Fruit fly (Drosophila melanogaster) whole organism, embryonic: ENCODE results near the gene CG15439.

Experiments
- Abd-B ChIP-seq: fragments of 200-800 bp; sonication (Bioruptor generic); optimal IDR thresholded peaks from 2 replicates; lab custom pipeline; 2018; ENCODE audit warnings: missing biosample characterization, mild to moderate bottlenecking, missing genetic modification characterization, moderate library complexity
- Aef1 ChIP-seq: fragments of 200-800 bp; sonication (Bioruptor generic); IDR thresholded peaks from 3 replicates; pipeline ENCODE4 v1.3.6; 2022; ENCODE audit warnings: missing biosample characterization, missing genetic modification characterization
- CG10543 ChIP-seq: fragments of 200-800 bp; sonication (Bioruptor generic); optimal IDR thresholded peaks from 3 replicates; lab custom pipeline; 2017; ENCODE audit warnings: missing biosample characterization, mild to moderate bottlenecking, missing genetic modification characterization, moderate library complexity
- CG12071 ChIP-seq: fragments of 200-800 bp; sonication (Bioruptor generic); optimal IDR thresholded peaks from 3 replicates; lab custom pipeline; 2018; ENCODE audit warnings: missing biosample characterization, mild to moderate bottlenecking, missing genetic modification characterization
- CG13624 ChIP-seq: fragments of 200-800 bp; sonication (Bioruptor generic); optimal IDR thresholded peaks from 2 replicates; lab custom pipeline; 2016; ENCODE audit warnings: missing biosample characterization, missing genetic modification characterization
- CG13775 ChIP-seq: fragments of 200-800 bp; sonication (Bioruptor generic); optimal IDR thresholded peaks from 3 replicates; lab custom pipeline; 2017; ENCODE audit warnings: missing biosample characterization, mild to moderate bottlenecking, missing genetic modification characterization
- CG15514 ChIP-seq: fragments of 200-800 bp; sonication (Bioruptor generic); optimal IDR thresholded peaks from 3 replicates; lab custom pipeline; 2017; ENCODE audit warnings: missing biosample characterization, missing genetic modification characterization, mild to moderate bottlenecking, moderate library complexity, missing genetic modification reagents
- CG16863 ChIP-seq: fragments of 200-800 bp; sonication (Bioruptor generic); optimal IDR thresholded peaks from 3 replicates; lab custom pipeline; 2016; ENCODE audit warnings: missing biosample characterization, missing genetic modification characterization
- CG18011 ChIP-seq: fragments of 200-800 bp; sonication (Bioruptor generic); optimal IDR thresholded peaks from 2 replicates; lab custom pipeline; 2017; ENCODE audit warnings: missing biosample characterization, missing genetic modification characterization, mild to moderate bottlenecking, moderate library complexity, missing genotype
- CG18262 ChIP-seq: fragments of 200-800 bp; optimal IDR thresholded peaks from 3 replicates; lab custom pipeline; 2019; ENCODE audit warnings: missing biosample characterization, mild to moderate bottlenecking, missing genetic modification characterization, moderate library complexity
- CG2116 ChIP-seq: fragments of 200-800 bp; sonication (Bioruptor generic); optimal IDR thresholded peaks from 3 replicates; lab custom pipeline; 2018; ENCODE audit warnings: missing biosample characterization, mild to moderate bottlenecking, missing genetic modification characterization
- CG2199 ChIP-seq: fragments of 200-800 bp; sonication (Bioruptor generic); IDR thresholded peaks from 3 replicates; pipeline ENCODE4 v1.3.6; 2022; ENCODE audit warnings: missing biosample characterization, missing genetic modification characterization
- CG3163 ChIP-seq: fragments of 200-800 bp; sonication (Bioruptor generic); optimal IDR thresholded peaks from 3 replicates; lab custom pipeline; 2016; ENCODE audit warnings: missing biosample characterization, missing genetic modification characterization
- CG32767 ChIP-seq: fragments of 200-800 bp; sonication (Bioruptor generic); IDR thresholded peaks from 2 replicates; pipeline ENCODE4 v1.3.6; 2022; ENCODE audit warnings: missing biosample characterization, missing genetic modification characterization
- CG33557 ChIP-seq: fragments of 200-800 bp; sonication (Bioruptor generic); optimal IDR thresholded peaks from 2 replicates; lab custom pipeline; 2019; ENCODE audit warnings: missing biosample characterization, mild to moderate bottlenecking, missing genetic modification characterization, moderate library complexity
- CG3847 ChIP-seq: fragments of 200-800 bp; sonication (Bioruptor generic); IDR thresholded peaks from 2 replicates; pipeline ENCODE4 v1.3.6; 2022; ENCODE audit warnings: missing biosample characterization, missing genetic modification characterization
- CG6791 ChIP-seq: fragments of 200-800 bp; sonication (Bioruptor generic); IDR thresholded peaks from 3 replicates; pipeline ENCODE4 v1.3.6; 2022; ENCODE audit warnings: missing biosample characterization, missing genetic modification characterization; ENCODE audit not compliant: partially characterized antibody
- CG7963 ChIP-seq: fragments of 200-800 bp; sonication (Bioruptor generic); IDR thresholded peaks from 3 replicates; pipeline ENCODE4 v1.3.6; 2022; ENCODE audit warnings: missing biosample characterization, missing genetic modification characterization; ENCODE audit not compliant: partially characterized antibody
- CG8388 ChIP-seq: fragments of 200-800 bp; sonication (Bioruptor generic); optimal IDR thresholded peaks from 2 replicates; lab custom pipeline; 2019; ENCODE audit warnings: missing biosample characterization, mild to moderate bottlenecking, missing genetic modification characterization, moderate library complexity
- CG8924 ChIP-seq: fragments of 200-800 bp; optimal IDR thresholded peaks from 3 replicates; lab custom pipeline; 2019; ENCODE audit warnings: missing biosample characterization, mild to moderate bottlenecking, missing genetic modification characterization, moderate library complexity
- CTCF ChIP-seq: fragments of 200-800 bp; sonication (Bioruptor generic); optimal IDR thresholded peaks from 2 replicates; lab custom pipeline; 2017; ENCODE audit warnings: missing biosample characterization, mild to moderate bottlenecking, missing genetic modification characterization, moderate library complexity
- Chrac-16 ChIP-seq: fragments of 200-800 bp; sonication (Bioruptor generic); optimal IDR thresholded peaks from 3 replicates; lab custom pipeline; 2016; ENCODE audit warnings: missing biosample characterization, missing genetic modification characterization
- Doc2 ChIP-seq: fragments of 200-800 bp; sonication (Bioruptor generic); IDR thresholded peaks from 2 replicates; pipeline ENCODE4 v1.3.6; 2022; ENCODE audit warnings: missing biosample characterization, missing genetic modification characterization
- Dp ChIP-seq: fragments of 200-800 bp; sonication (Bioruptor generic); optimal IDR thresholded peaks from 2 replicates; lab custom pipeline; 2018; ENCODE audit warnings: missing biosample characterization, mild to moderate bottlenecking, missing genetic modification characterization, moderate library complexity
- Eip74EF ChIP-seq, 2 experiments: fragments of 200-800 bp in 1 of 2; fragments of >200 bp in 1 of 2; sonication (Bioruptor generic) in 1 of 2; optimal IDR thresholded peaks; 2 replicates each; lab custom pipeline; 2017 to 2019; ENCODE audit warnings: missing biosample characterization in 2 of 2, missing genetic modification characterization in 2 of 2, mild to moderate bottlenecking in 1 of 2, moderate library complexity in 1 of 2
- HLH54F ChIP-seq: fragments of 200-800 bp; sonication (Bioruptor generic); optimal IDR thresholded peaks from 3 replicates; lab custom pipeline; 2016; ENCODE audit warnings: missing biosample characterization, missing genetic modification characterization
- HmgZ ChIP-seq: fragments of 200-800 bp; sonication (Bioruptor generic); optimal IDR thresholded peaks from 2 replicates; lab custom pipeline; 2018; ENCODE audit warnings: missing biosample characterization, mild to moderate bottlenecking, missing genetic modification characterization
- Hr3 ChIP-seq: fragments of 200-800 bp; sonication (Bioruptor generic); optimal IDR thresholded peaks from 3 replicates; lab custom pipeline; 2016; ENCODE audit warnings: missing biosample characterization, missing genetic modification characterization
- MTF-1 ChIP-seq: fragments of 200-800 bp; sonication (Bioruptor generic); optimal IDR thresholded peaks from 2 replicates; lab custom pipeline; 2018; ENCODE audit warnings: missing biosample characterization, mild to moderate bottlenecking, missing genetic modification characterization, borderline replicate concordance
- Nf-YA ChIP-seq: fragments of 200-800 bp; sonication (Bioruptor generic); IDR thresholded peaks from 2 replicates; pipeline ENCODE4 v1.3.6; 2022; ENCODE audit warnings: missing biosample characterization, missing genetic modification characterization
- Ptx1 ChIP-seq: fragments of 200-800 bp; sonication (Bioruptor generic); IDR thresholded peaks from 2 replicates; pipeline ENCODE4 v1.3.6; 2022; ENCODE audit warnings: missing biosample characterization, missing genetic modification characterization
- Six4 ChIP-seq: fragments of 200-800 bp; sonication (Bioruptor generic); optimal IDR thresholded peaks from 2 replicates; lab custom pipeline; 2016; ENCODE audit warnings: missing biosample characterization, missing genetic modification characterization
- Ssrp ChIP-seq: fragments of 200-800 bp; sonication (Bioruptor generic); optimal IDR thresholded peaks from 2 replicates; lab custom pipeline; 2018; ENCODE audit warnings: missing biosample characterization, mild to moderate bottlenecking, missing genetic modification characterization, moderate library complexity
- TFAM ChIP-seq: fragments of 200-800 bp; sonication (Bioruptor generic); optimal IDR thresholded peaks from 2 replicates; lab custom pipeline; 2017; ENCODE audit warnings: missing biosample characterization, missing genetic modification characterization, inconsistent platforms
- Xrp1 ChIP-seq: fragments of 200-800 bp; sonication (Bioruptor generic); IDR thresholded peaks from 2 replicates; pipeline ENCODE4 v1.3.6; 2022; ENCODE audit warnings: missing biosample characterization, missing genetic modification characterization
- YL-1 ChIP-seq: fragments of 200-800 bp; sonication (Bioruptor generic); optimal IDR thresholded peaks from 3 replicates; lab custom pipeline; 2017; ENCODE audit warnings: missing biosample characterization, mild to moderate bottlenecking, missing genetic modification characterization
- al ChIP-seq: fragments of 200-800 bp; sonication (Bioruptor generic); IDR thresholded peaks from 2 replicates; pipeline ENCODE4 v1.3.6; 2022; ENCODE audit warnings: missing biosample characterization, missing genetic modification characterization
- ap ChIP-seq: fragments of 200-800 bp; sonication (Bioruptor generic); IDR thresholded peaks from 2 replicates; pipeline ENCODE4 v1.3.6; 2022; ENCODE audit warnings: missing biosample characterization, missing genetic modification characterization
- ara ChIP-seq: fragments of 200-800 bp; sonication (Bioruptor generic); IDR thresholded peaks from 2 replicates; pipeline ENCODE4 v1.3.6; 2022; ENCODE audit warnings: missing biosample characterization, missing genetic modification characterization
- az2 ChIP-seq: fragments of 200-800 bp; sonication (Bioruptor generic); optimal IDR thresholded peaks from 3 replicates; lab custom pipeline; 2016; ENCODE audit warnings: missing biosample characterization, missing genetic modification characterization
- crol ChIP-seq: fragments of 200-800 bp; sonication (Bioruptor generic); IDR thresholded peaks from 2 replicates; pipeline ENCODE4 v1.3.6; 2022; ENCODE audit warnings: missing biosample characterization, missing genetic modification characterization
- ewg ChIP-seq: fragments of 200-800 bp; sonication (Bioruptor generic); optimal IDR thresholded peaks from 3 replicates; lab custom pipeline; 2017; ENCODE audit warnings: mild to moderate bottlenecking, missing biosample characterization, missing genetic modification reagents, missing genetic modification characterization
- gsb-n ChIP-seq: fragments of 200-800 bp; sonication (Bioruptor generic); optimal IDR thresholded peaks from 3 replicates; lab custom pipeline; 2018; ENCODE audit warnings: missing biosample characterization, mild to moderate bottlenecking, missing genetic modification characterization
- ham ChIP-seq: fragments of 200-800 bp; sonication (Bioruptor generic); IDR thresholded peaks from 2 replicates; pipeline ENCODE4 v1.3.6; 2022; ENCODE audit warnings: missing biosample characterization, missing genetic modification characterization
- oc ChIP-seq: fragments of 200-800 bp; sonication (Bioruptor generic); optimal IDR thresholded peaks from 2 replicates; lab custom pipeline; 2018; ENCODE audit warnings: missing biosample characterization, mild to moderate bottlenecking, missing genetic modification characterization, moderate library complexity
- p53 ChIP-seq: fragments of 200-800 bp; sonication (Bioruptor generic); optimal IDR thresholded peaks from 2 replicates; lab custom pipeline; 2016; ENCODE audit warnings: missing biosample characterization, missing genetic modification characterization
- pan ChIP-seq, 4 experiments: fragments of >200 bp in 3 of 4; fragments of 200-800 bp in 1 of 4; sonication (Bioruptor generic) in 1 of 4; optimal IDR thresholded peaks in 3 of 4; IDR thresholded peaks in 1 of 4; 2 replicates each; pipeline versions ENCODE4 v1.3.6 to Lab custom; 2017 to 2022; ENCODE audit warnings: missing biosample characterization in 2 of 4, missing genetic modification characterization in 2 of 4, mixed read lengths in 1 of 4
- tgo ChIP-seq: fragments of 200-800 bp; sonication (Bioruptor generic); IDR thresholded peaks from 3 replicates; pipeline ENCODE4 v1.3.6; 2022; ENCODE audit warnings: missing biosample characterization, missing genetic modification characterization
- tll ChIP-seq, 2 experiments: fragments of 200-800 bp in 1 of 2; fragments of >200 bp in 1 of 2; sonication (Bioruptor generic) in 1 of 2; optimal IDR thresholded peaks; 2 replicates each; lab custom pipeline; 2017 to 2019; ENCODE audit warnings: missing biosample characterization in 2 of 2, missing genetic modification characterization in 2 of 2, mild to moderate bottlenecking in 1 of 2, moderate library complexity in 1 of 2
- vfl ChIP-seq: fragments of 200-800 bp; sonication (Bioruptor generic); optimal IDR thresholded peaks from 2 replicates; lab custom pipeline; 2016; ENCODE audit warnings: missing biosample characterization, missing genetic modification characterization
- wdn ChIP-seq: fragments of 200-800 bp; sonication (Bioruptor generic); IDR thresholded peaks from 2 replicates; pipeline ENCODE4 v1.3.6; 2022; ENCODE audit warnings: missing biosample characterization, missing genetic modification characterization

Gene CG15439

dm6 chr2L:4463323-4463722, 10.5 kb upstream of the CG15439 start, which contains the start of the genes CG15443 and Paris (continued):
- TF ChIP-seq CG8924 (peak; percentile 16), CG7963 (GFP tag; lab: Robert Waterston, UW) (peak; percentile 90), CG15514 (GFP tag; lab: Kevin White, UChicago) (peak; percentile 54), CG16863 (GFP tag; lab: Kevin White, UChicago) (no peak), HmgZ (peak; percentile 9), CG6791 (GFP tag; lab: Robert Waterston, UW) (peak; percentile 96), Abd-B (GFP tag; lab: Kevin White, UChicago) (no peak), CG32767 (GFP tag; lab: Robert Waterston, UW) (no peak), HLH54F (GFP tag; lab: Kevin White, UChicago) (no peak), Chrac-16 (GFP tag; lab: Kevin White, UChicago) (peak; percentile 16), az2 (no peak), Dp (GFP tag; lab: Kevin White, UChicago) (peak; percentile 77), Eip74EF (GFP tag; optimal IDR thresholded peaks at IDR 0.05; lab: Kevin White, UChicago) (no peak), CG33557 (GFP tag; lab: Kevin White, UChicago) (peak; percentile 35), Six4 (GFP tag; lab: Kevin White, UChicago) (no peak), CG13624 (GFP tag; lab: Kevin White, UChicago) (no peak), Xrp1 (no peak), Nf-YA (no peak), oc (tag; lab: Kevin White, UChicago) (no peak), Hr3 (GFP tag; lab: Kevin White, UChicago) (no peak), vfl (GFP tag; lab: Kevin White, UChicago) (no peak), CG13775 (no peak), Ptx1 (GFP tag; lab: Robert Waterston, UW) (no peak), CG8388 (GFP tag; lab: Kevin White, UChicago) (no peak), CG10543 (GFP tag; lab: Kevin White, UChicago) (no peak), p53 (no peak), tgo (GFP tag; lab: Robert Waterston, UW) (no peak), MTF-1 (GFP tag; lab: Kevin White, UChicago) (peak; percentile 7), CG3163 (no peak), ham (GFP tag; lab: Robert Waterston, UW) (no peak), CG12071 (GFP tag; lab: Kevin White, UChicago) (no peak), TFAM (GFP tag; lab: Kevin White, UChicago) (no peak), CG18011 (GFP tag; lab: Kevin White, UChicago) (no peak), YL-1 (GFP tag; lab: Kevin White, UChicago) (no peak), Ssrp (tag; lab: Kevin White, UChicago) (no peak), CTCF (GFP tag; lab: Kevin White, UChicago) (no peak), CG2116 (peak; percentile 55), CG2199 (GFP tag; lab: Robert Waterston, UW) (0 out of 3 replicates have a peak, but pooled peaks have one; percentile 33), pan (optimal IDR thresholded peaks at IDR 0.05; lab: Kevin White, UChicago) (no peak), pan (GFP tag; optimal IDR thresholded peaks at IDR 0.05 in 1 of 2, IDR thresholded peaks at IDR 0.05 in 1 of 2) (no peak), wdn (no peak), Doc2 (GFP tag; lab: Robert Waterston, UW) (no peak), Aef1 (GFP tag; lab: Robert Waterston, UW) (no peak), al (GFP tag; lab: Robert Waterston, UW) (no peak), tll (GFP tag; optimal IDR thresholded peaks at IDR 0.05; lab: Kevin White, UChicago) (no peak), ara (GFP tag; lab: Robert Waterston, UW) (no peak), ap (GFP tag; lab: Robert Waterston, UW) (no peak), ewg (GFP tag; lab: Kevin White, UChicago) (no peak), CG3847 (GFP tag; lab: Robert Waterston, UW) (no peak), gsb-n (tag; lab: Kevin White, UChicago) (no peak), CG18262 (peak; percentile 7), crol (GFP tag; lab: Robert Waterston, UW) (no peak)
